Worm (Caenorhabditis elegans) whole organism, young adult: ENCODE measurements around the gene best-14.

Source experiments
- B0019.2 ChIP-seq: fragments of 200-800 bp; sonication (Bioruptor generic); conservative IDR thresholded peaks from 2 replicates; pipeline ENCODE4 v1.3.6; 2022; ENCODE audit warnings: missing genetic modification reagents, missing genetic modification characterization, missing compliant biosample characterization
- B0336.3 ChIP-seq: fragments of 200-800 bp; sonication (Bioruptor generic); IDR thresholded peaks from 2 replicates; pipeline ENCODE4 v1.3.6; 2022; ENCODE audit warnings: missing genetic modification characterization, missing compliant biosample characterization
- C06A6.2 ChIP-seq: fragments of 200-800 bp; sonication (Bioruptor generic); conservative IDR thresholded peaks from 2 replicates; pipeline ENCODE4 v1.3.6; 2022; ENCODE audit warnings: missing genetic modification characterization, missing compliant biosample characterization
- C17E4.6 ChIP-seq: fragments of 200-800 bp; sonication (Bioruptor generic); IDR thresholded peaks from 2 replicates; pipeline ENCODE4 v1.3.6; 2022; ENCODE audit warnings: missing genetic modification reagents, missing genetic modification characterization, missing compliant biosample characterization
- F10E7.11 ChIP-seq: sonication (generic microtip); optimal IDR thresholded peaks from 2 replicates; lab custom pipeline; 2017; ENCODE audit warnings: mild to moderate bottlenecking, missing genetic modification characterization, moderate library complexity, missing compliant biosample characterization
- F55B11.4 ChIP-seq: sonication (generic microtip); optimal IDR thresholded peaks from 2 replicates; lab custom pipeline; 2016; ENCODE audit warnings: missing compliant biosample characterization, missing genetic modification characterization, borderline replicate concordance; ENCODE audit not compliant: insufficient read depth
- T26A5.8 ChIP-seq: sonication (generic microtip); optimal IDR thresholded peaks from 2 replicates; lab custom pipeline; 2016; ENCODE audit warnings: missing genetic modification characterization, missing compliant biosample characterization
- aptf-3 ChIP-seq: fragments of 200-800 bp; sonication (Bioruptor generic); IDR thresholded peaks from 2 replicates; pipeline ENCODE4 v1.3.6; 2022; ENCODE audit warnings: missing genetic modification characterization, missing compliant biosample characterization
- atf-7 ChIP-seq: sonication (generic microtip); optimal IDR thresholded peaks from 2 replicates; lab custom pipeline; 2017; ENCODE audit warnings: mild to moderate bottlenecking, missing genetic modification characterization, missing compliant biosample characterization
- athp-1 ChIP-seq: sonication (generic microtip); optimal IDR thresholded peaks from 2 replicates; lab custom pipeline; 2017; ENCODE audit warnings: mild to moderate bottlenecking, missing genetic modification characterization, missing compliant biosample characterization
- attf-3 ChIP-seq: fragments of 200-800 bp; sonication (Bioruptor generic); conservative IDR thresholded peaks from 2 replicates; pipeline ENCODE4 v1.3.6; 2022; ENCODE audit warnings: missing genetic modification reagents, missing genetic modification characterization, missing compliant biosample characterization
- attf-5 ChIP-seq: fragments of 200-800 bp; sonication (Bioruptor generic); optimal IDR thresholded peaks from 2 replicates; lab custom pipeline; 2018; ENCODE audit warnings: mild to moderate bottlenecking, missing genetic modification characterization, missing compliant biosample characterization
- attf-6 ChIP-seq: fragments of 200-800 bp; sonication (Bioruptor generic); IDR thresholded peaks from 2 replicates; pipeline ENCODE4 v1.3.6; 2022; ENCODE audit warnings: missing genetic modification reagents, missing genetic modification characterization, missing compliant biosample characterization
- ceh-100 ChIP-seq: fragments of 200-800 bp; sonication (Bioruptor generic); IDR thresholded peaks from 2 replicates; pipeline ENCODE4 v1.3.6; 2022; ENCODE audit warnings: missing genetic modification reagents, missing genetic modification characterization, missing compliant biosample characterization
- chd-7 ChIP-seq: sonication (generic microtip); optimal IDR thresholded peaks from 2 replicates; lab custom pipeline; 2016; ENCODE audit warnings: mild to moderate bottlenecking, missing genetic modification characterization, moderate library complexity, missing compliant biosample characterization
- dox-1 ChIP-seq: fragments of 200-800 bp; sonication (Bioruptor generic); IDR thresholded peaks from 2 replicates; pipeline ENCODE4 v1.3.6; 2022; ENCODE audit warnings: missing genetic modification reagents, missing genetic modification characterization, missing compliant biosample characterization
- egl-18 ChIP-seq: fragments of 200-800 bp; sonication (Bioruptor generic); IDR thresholded peaks from 2 replicates; pipeline ENCODE4 v1.3.6; 2022; ENCODE audit warnings: missing genetic modification reagents, missing genetic modification characterization, missing compliant biosample characterization
- ets-4 ChIP-seq: fragments of 200-800 bp; sonication (Bioruptor generic); optimal IDR thresholded peaks from 2 replicates; lab custom pipeline; 2018; ENCODE audit warnings: mild to moderate bottlenecking, missing genetic modification characterization, missing compliant biosample characterization
- fkh-3 ChIP-seq: sonication (generic microtip); optimal IDR thresholded peaks from 2 replicates; lab custom pipeline; 2016; ENCODE audit warnings: mild to moderate bottlenecking, missing genetic modification characterization, missing compliant biosample characterization
- gei-17 ChIP-seq: fragments of 200-800 bp; sonication (Bioruptor generic); optimal IDR thresholded peaks from 2 replicates; lab custom pipeline; 2018; ENCODE audit warnings: mild to moderate bottlenecking, missing genetic modification characterization, missing compliant biosample characterization
- hlh-12 ChIP-seq: sonication (generic microtip); optimal IDR thresholded peaks from 2 replicates; lab custom pipeline; 2016; ENCODE audit warnings: missing genetic modification characterization, missing compliant biosample characterization
- hmg-20 ChIP-seq: fragments of 200-800 bp; sonication (Bioruptor generic); IDR thresholded peaks from 2 replicates; pipeline ENCODE4 v1.3.6; 2022; ENCODE audit warnings: missing genetic modification reagents, missing genetic modification characterization, missing compliant biosample characterization
- lin-26 ChIP-seq: fragments of 200-800 bp; sonication (Bioruptor generic); IDR thresholded peaks from 2 replicates; pipeline ENCODE4 v1.3.6; 2022; ENCODE audit warnings: missing genetic modification reagents, missing genetic modification characterization, missing compliant biosample characterization
- lin-40 ChIP-seq: sonication (generic microtip); optimal IDR thresholded peaks from 2 replicates; lab custom pipeline; 2016; ENCODE audit warnings: missing genetic modification characterization, mild to moderate bottlenecking, missing compliant biosample characterization, missing genotype, missing genetic modification reagents
- lin-54 ChIP-seq: fragments of 200-800 bp; sonication (Bioruptor generic); optimal IDR thresholded peaks from 2 replicates; lab custom pipeline; 2018; ENCODE audit warnings: mild to moderate bottlenecking, missing genetic modification characterization, missing compliant biosample characterization
- lir-1 ChIP-seq: fragments of 200-800 bp; sonication (Bioruptor generic); conservative IDR thresholded peaks from 2 replicates; pipeline ENCODE4 v1.3.6; 2022; ENCODE audit warnings: missing genetic modification reagents, missing genetic modification characterization, missing compliant biosample characterization
- madf-10 ChIP-seq: sonication (generic microtip); optimal IDR thresholded peaks from 2 replicates; lab custom pipeline; 2016; ENCODE audit warnings: mild to moderate bottlenecking, missing genetic modification characterization, missing compliant biosample characterization
- madf-8 ChIP-seq: fragments of 200-800 bp; sonication (Bioruptor generic); conservative IDR thresholded peaks from 2 replicates; pipeline ENCODE4 v1.3.6; 2022; ENCODE audit warnings: missing genetic modification reagents, missing genetic modification characterization, missing compliant biosample characterization
- mcd-1 ChIP-seq: fragments of 200-800 bp; sonication (Bioruptor generic); IDR thresholded peaks from 2 replicates; pipeline ENCODE4 v1.3.6; 2022; ENCODE audit warnings: missing genetic modification reagents, missing genetic modification characterization, missing compliant biosample characterization
- mes-4 ChIP-seq: sonication (generic microtip); optimal IDR thresholded peaks from 2 replicates; lab custom pipeline; 2016; ENCODE audit warnings: missing genotype, missing genetic modification characterization, missing compliant biosample characterization
- nfya-2 ChIP-seq: fragments of 200-800 bp; sonication (Bioruptor generic); IDR thresholded peaks from 2 replicates; pipeline ENCODE4 v1.3.6; 2022; ENCODE audit warnings: missing genetic modification reagents, missing genetic modification characterization, missing compliant biosample characterization
- nfyb-1 ChIP-seq: fragments of 200-800 bp; sonication (Bioruptor generic); IDR thresholded peaks from 2 replicates; pipeline ENCODE4 v1.3.6; 2022; ENCODE audit warnings: missing genetic modification reagents, missing genetic modification characterization, missing compliant biosample characterization
- nhr-80 ChIP-seq: sonication (generic microtip); optimal IDR thresholded peaks from 2 replicates; lab custom pipeline; 2016; ENCODE audit warnings: missing genetic modification characterization, missing compliant biosample characterization
- rec-8 ChIP-seq, 2 experiments: sonication (generic microtip); optimal IDR thresholded peaks; 2 replicates each; lab custom pipeline; 2016; ENCODE audit warnings: mild to moderate bottlenecking in 2 of 2, missing genetic modification characterization in 2 of 2, missing genetic modification reagents in 2 of 2, missing genotype in 2 of 2, missing biosample characterization in 1 of 2, missing compliant biosample characterization in 1 of 2, moderate library complexity in 1 of 2
- repo-1 ChIP-seq: sonication (generic microtip); optimal IDR thresholded peaks from 2 replicates; lab custom pipeline; 2017; ENCODE audit warnings: mild to moderate bottlenecking, missing genetic modification characterization, missing compliant biosample characterization
- sdz-38 ChIP-seq: sonication (generic microtip); optimal IDR thresholded peaks from 2 replicates; lab custom pipeline; 2016; ENCODE audit warnings: missing genotype, missing genetic modification characterization, missing compliant biosample characterization
- snpc-1.1 ChIP-seq: sonication (generic microtip); optimal IDR thresholded peaks from 2 replicates; lab custom pipeline; 2017; ENCODE audit warnings: missing genetic modification characterization, mild to moderate bottlenecking, missing compliant biosample characterization, antibody characterized with exemption, moderate library complexity, missing genotype, missing genetic modification reagents; ENCODE audit not compliant: insufficient read depth
- snpc-1.3 ChIP-seq: sonication (generic microtip); optimal IDR thresholded peaks from 2 replicates; lab custom pipeline; 2017; ENCODE audit warnings: missing genetic modification characterization, mild to moderate bottlenecking, missing compliant biosample characterization, antibody characterized with exemption, moderate library complexity, missing genotype, missing genetic modification reagents; ENCODE audit not compliant: insufficient read depth
- snpc-4 ChIP-seq, 5 experiments: fragments of 150-350 bp in 1 of 5; sonication (generic microtip) in 4 of 5; optimal IDR thresholded peaks; 2 replicates each; lab custom pipeline; 2014 to 2018; ENCODE audit warnings: missing genetic modification characterization in 5 of 5, missing biosample characterization in 3 of 5, antibody characterized with exemption in 2 of 5, mild to moderate bottlenecking in 2 of 5, missing compliant biosample characterization in 2 of 5, missing genotype in 2 of 5, moderate library complexity in 2 of 5, missing genetic modification reagents in 1 of 5
- somi-1 ChIP-seq: fragments of 200-800 bp; sonication (Bioruptor generic); optimal IDR thresholded peaks from 2 replicates; lab custom pipeline; 2018; ENCODE audit warnings: mild to moderate bottlenecking, missing genetic modification characterization, missing compliant biosample characterization
- tbp1 ChIP-seq: fragments of 200-800 bp; sonication (Bioruptor generic); optimal IDR thresholded peaks from 2 replicates; lab custom pipeline; 2018; ENCODE audit warnings: mild to moderate bottlenecking, missing genetic modification characterization, missing compliant biosample characterization
- tbx-9 ChIP-seq: sonication (generic microtip); optimal IDR thresholded peaks from 2 replicates; lab custom pipeline; 2016; ENCODE audit warnings: borderline replicate concordance, missing genetic modification characterization, inconsistent platforms, missing compliant biosample characterization
- zim-3 ChIP-seq: sonication (generic microtip); optimal IDR thresholded peaks from 2 replicates; lab custom pipeline; 2017; ENCODE audit warnings: mild to moderate bottlenecking, missing genetic modification characterization, moderate library complexity, missing compliant biosample characterization
- ztf-18 ChIP-seq: sonication (generic microtip); optimal IDR thresholded peaks from 2 replicates; lab custom pipeline; 2016; ENCODE audit warnings: missing genotype, mild to moderate bottlenecking, missing genetic modification characterization, missing compliant biosample characterization
- ztf-25 ChIP-seq: fragments of 200-800 bp; sonication (Bioruptor generic); IDR thresholded peaks from 2 replicates; pipeline ENCODE4 v1.3.6; 2022; ENCODE audit warnings: missing genetic modification reagents, missing genetic modification characterization, missing compliant biosample characterization

best-14 gene

ce11 chrV:10535325-10535724, 22.5 kb upstream of the best-14 start (continued):
- TF ChIP-seq ets-4 (no peak), snpc-1.3 (tag; lab: Kevin White, UChicago) (no peak), mes-4 (tag; lab: Kevin White, UChicago) (no peak), attf-6 (no peak), F10E7.11 (tag; lab: Kevin White, UChicago) (no peak), ztf-25 (GFP tag; lab: Robert Waterston, UW) (no peak), B0019.2 (GFP tag; lab: Robert Waterston, UW) (no peak), hlh-12 (no peak), dox-1 (no peak), gei-17 (GFP tag; lab: Kevin White, UChicago) (no peak), madf-8 (GFP tag; lab: Robert Waterston, UW) (no peak), lir-1 (GFP tag; lab: Robert Waterston, UW) (no peak), rec-8 (tag; optimal IDR thresholded peaks at IDR 0.05; lab: Kevin White, UChicago) (no peak), athp-1 (tag; lab: Kevin White, UChicago) (no peak), ztf-18 (peak; percentile 34), sdz-38 (tag; lab: Kevin White, UChicago) (no peak), lin-54 (peak; percentile 0), snpc-1.1 (tag; lab: Kevin White, UChicago) (no peak), zim-3 (tag; lab: Kevin White, UChicago) (no peak), aptf-3 (no peak)
- TF ChIP-seq, all 124 proteins: peak for 10

DNA sequence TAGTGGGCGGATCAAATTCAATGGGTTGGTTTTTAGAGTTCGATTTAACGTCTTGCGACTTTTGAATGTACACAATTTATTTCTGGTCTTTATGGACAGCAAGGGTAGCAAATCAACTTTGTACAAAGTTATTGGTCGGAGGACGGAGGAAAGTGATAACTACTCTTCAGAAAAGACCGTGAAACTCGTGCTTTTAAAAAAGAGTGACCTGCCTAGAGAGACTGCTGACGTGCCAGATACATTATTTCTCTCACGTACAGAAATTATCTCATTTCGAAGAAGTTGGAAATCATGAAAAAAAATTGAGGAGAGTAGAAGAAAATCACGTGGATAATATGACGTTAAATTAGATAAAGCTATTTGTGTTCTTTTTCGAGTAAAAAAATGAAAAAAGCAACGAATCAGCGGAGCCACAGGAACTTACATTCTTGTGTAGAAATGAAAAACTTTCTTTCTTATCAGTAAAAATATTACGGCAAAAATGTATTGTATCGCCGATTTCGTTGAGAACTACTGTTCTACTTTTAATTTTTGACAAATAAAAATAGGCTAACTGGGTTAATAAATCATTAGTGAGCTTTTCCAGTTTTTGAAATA, 21.6 kb upstream of the best-14 start, which contains the start of gene ppm-1.A:
ppm-1.A (minus strand) TSS at position 294 of the 597 bp plus-strand sequence.
- TF ChIP-seq tbp1 = peak; percentile 25
- TF ChIP-seq attf-5 (GFP tag; lab: Kevin White, UChicago) = peak; percentile 20
- TF ChIP-seq snpc-4 (GFP tag; optimal IDR thresholded peaks at IDR 0.05; lab: Kevin White, UChicago) = no peak
- TF ChIP-seq snpc-4 (tag; optimal IDR thresholded peaks at IDR 0.05; lab: Kevin White, UChicago) = no peak
- no peak for TF ChIP-seq tbx-9
- no peak for TF ChIP-seq C17E4.6 (GFP tag; lab: Robert Waterston, UW)
- TF ChIP-seq nfyb-1 (GFP tag; lab: Robert Waterston, UW) = 0 out of 2 replicates have a peak, but pooled peaks have one; percentile 35
- TF ChIP-seq nhr-80 (tag; lab: Kevin White, UChicago) = peak; percentile 21
- no peak for TF ChIP-seq egl-18 (GFP tag; lab: Robert Waterston, UW)

DNA sequence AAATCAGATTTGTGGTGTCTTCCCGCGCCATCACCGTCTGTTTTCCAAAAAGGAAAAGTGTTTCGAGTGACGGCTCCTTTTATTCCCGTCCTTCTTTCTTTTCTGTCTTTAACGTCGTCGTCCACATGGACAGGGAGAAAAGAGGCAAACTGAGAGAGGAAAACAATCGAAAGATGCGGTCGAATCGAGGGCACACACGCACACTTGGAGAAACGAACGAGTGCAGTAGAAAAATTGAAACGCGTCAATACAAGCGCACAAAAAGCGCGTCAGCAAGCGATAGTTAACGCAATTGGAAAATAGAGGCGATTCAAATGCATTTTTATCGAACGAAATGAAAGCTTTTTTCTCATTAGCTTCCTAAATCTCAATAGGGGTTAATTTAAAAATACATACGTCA, 21.0 kb upstream of the best-14 start:
- TF ChIP-seq T26A5.8 (tag; lab: Kevin White, UChicago) = no peak
- TF ChIP-seq zim-3 (tag; lab: Kevin White, UChicago) = no peak
- no peak for TF ChIP-seq F55B11.4 (tag; lab: Kevin White, UChicago)
- peak; percentile 47; the same call in 1 of the 2 replicates for TF ChIP-seq lin-26 (GFP tag; lab: Robert Waterston, UW)
- TF ChIP-seq fkh-3 (tag; lab: Kevin White, UChicago) = no peak
- TF ChIP-seq athp-1 (tag; lab: Kevin White, UChicago) = peak; percentile 23
- TF ChIP-seq C06A6.2 (GFP tag; lab: Robert Waterston, UW) = 0 out of 2 replicates have a peak, but pooled peaks have one; percentile 60
- TF ChIP-seq lin-40 = peak; percentile 89
- TF ChIP-seq mcd-1 = peak; percentile 82
- peak; percentile 64 for TF ChIP-seq repo-1 (tag; lab: Kevin White, UChicago)
- peak; percentile 61 for TF ChIP-seq atf-7 (tag; lab: Kevin White, UChicago)
- peak; percentile 48 for TF ChIP-seq chd-7 (tag; lab: Kevin White, UChicago)
- TF ChIP-seq B0336.3 = peak; percentile 42; the same call in 1 of the 2 replicates
- TF ChIP-seq ztf-18 = peak; percentile 97
- peak; percentile 86; the same call in 1 of the 2 replicates for TF ChIP-seq hmg-20 (GFP tag; lab: Robert Waterston, UW)
- no peak for TF ChIP-seq nfya-2 (GFP tag; lab: Robert Waterston, UW)
- TF ChIP-seq somi-1 (GFP tag; lab: Kevin White, UChicago) = peak; percentile 78
- TF ChIP-seq ceh-100 (GFP tag; lab: Robert Waterston, UW) = 0 out of 2 replicates have a peak, but pooled peaks have one; percentile 62
- TF ChIP-seq attf-3 = 0 out of 2 replicates have a peak, but pooled peaks have one; percentile 59
- TF ChIP-seq attf-5 (GFP tag; lab: Kevin White, UChicago) = peak; percentile 90
- TF ChIP-seq madf-10 = peak; percentile 63
